1 fruit fly cellular context compared by ENCODE assay signal in genomic region chr3R:29617197-29617596, dm6.
TF ChIP-seq lines count a peak whose summit lies in the region.

No protein-coding gene starts in this region.

TF ChIP-seq in whole organism, embryonic, 481 proteins besides CTCF, POLR2A, EP300 and RAD21 (continued from another document):
- no peak for TF ChIP-seq CG4404 (GFP tag; IDR thresholded peaks at IDR 0.05; lab: Robert Waterston, UW)
- no peak for TF ChIP-seq Blimp-1 (GFP tag; optimal IDR thresholded peaks at IDR 0.05; lab: Kevin White, UChicago)
- no peak for TF ChIP-seq CG7928 (GFP tag; optimal IDR thresholded peaks at IDR 0.05; lab: Kevin White, UChicago)
- TF ChIP-seq Trl (optimal IDR thresholded peaks at IDR 0.05; lab: Kevin White, UChicago): no peak
- TF ChIP-seq Trl (GFP tag; optimal IDR thresholded peaks at IDR 0.05; lab: Kevin White, UChicago): no peak
- TF ChIP-seq ERR (GFP tag; optimal IDR thresholded peaks at IDR 0.05; lab: Kevin White, UChicago): no peak
- no peak for TF ChIP-seq CG11085 (GFP tag; IDR thresholded peaks at IDR 0.05; lab: Robert Waterston, UW)
- TF ChIP-seq prd (optimal IDR thresholded peaks at IDR 0.05; lab: Kevin White, UChicago): no peak
- peak; percentile 40; the same call in 1 of the 3 replicates for TF ChIP-seq prd (GFP tag; IDR thresholded peaks at IDR 0.05; lab: Robert Waterston, UW)
- no peak for TF ChIP-seq CG8089 (GFP tag; optimal IDR thresholded peaks at IDR 0.05; lab: Kevin White, UChicago)
- peak; percentile 20 for TF ChIP-seq tap (tag; optimal IDR thresholded peaks at IDR 0.05; lab: Kevin White, UChicago)
- TF ChIP-seq CG18011 (GFP tag; optimal IDR thresholded peaks at IDR 0.05; lab: Kevin White, UChicago): no peak
- no peak for TF ChIP-seq CG3838 (GFP tag; optimal IDR thresholded peaks at IDR 0.05; lab: Kevin White, UChicago)
- no peak for TF ChIP-seq maf-S (GFP tag; optimal IDR thresholded peaks at IDR 0.05; lab: Kevin White, UChicago)
- no peak for TF ChIP-seq dimm (GFP tag; IDR thresholded peaks at IDR 0.05; lab: Robert Waterston, UW)
- TF ChIP-seq Dll (GFP tag; IDR thresholded peaks at IDR 0.05; lab: Robert Waterston, UW; ENCODE audit: partially characterized antibody): no peak
- no peak for TF ChIP-seq CG30431 (GFP tag; optimal IDR thresholded peaks at IDR 0.05; lab: Kevin White, UChicago)
- no peak for TF ChIP-seq dan (GFP tag; IDR thresholded peaks at IDR 0.05; lab: Robert Waterston, UW)
- no peak for TF ChIP-seq inv (GFP tag; IDR thresholded peaks at IDR 0.05; lab: Robert Waterston, UW; ENCODE audit: partially characterized antibody)
- peak; percentile 46; the same call in 1 of the 2 replicates for TF ChIP-seq ranshi (GFP tag; IDR thresholded peaks at IDR 0.05; lab: Robert Waterston, UW)
- TF ChIP-seq unc-4 (GFP tag; IDR thresholded peaks at IDR 0.05; lab: Robert Waterston, UW; ENCODE audit: partially characterized antibody): no peak
- no peak for TF ChIP-seq B-H2 (GFP tag; optimal IDR thresholded peaks at IDR 0.05; lab: Kevin White, UChicago)
- TF ChIP-seq Aef1 (GFP tag; IDR thresholded peaks at IDR 0.05; lab: Robert Waterston, UW): no peak
- no peak for TF ChIP-seq zen2 (GFP tag; IDR thresholded peaks at IDR 0.05; lab: Robert Waterston, UW; ENCODE audit: partially characterized antibody)
- TF ChIP-seq Rfx (GFP tag; IDR thresholded peaks at IDR 0.05; lab: Robert Waterston, UW): no peak
- TF ChIP-seq luna (GFP tag; optimal IDR thresholded peaks at IDR 0.05; lab: Kevin White, UChicago): no peak
- no peak for TF ChIP-seq HmgZ (tag; optimal IDR thresholded peaks at IDR 0.05; lab: Kevin White, UChicago)
- no peak for TF ChIP-seq so (GFP tag; IDR thresholded peaks at IDR 0.05; lab: Robert Waterston, UW)
- no peak for TF ChIP-seq CG9817 (tag; optimal IDR thresholded peaks at IDR 0.05; lab: Kevin White, UChicago)
- TF ChIP-seq CG2678 (tag; optimal IDR thresholded peaks at IDR 0.05; lab: Kevin White, UChicago): peak; percentile 57
- TF ChIP-seq ftz-f1 (GFP tag; optimal IDR thresholded peaks at IDR 0.05; lab: Kevin White, UChicago): no peak
- no peak for TF ChIP-seq dpn (GFP tag; optimal IDR thresholded peaks at IDR 0.05; lab: Kevin White, UChicago)
- no peak for TF ChIP-seq gro (GFP tag; optimal IDR thresholded peaks at IDR 0.05; lab: Kevin White, UChicago)
- TF ChIP-seq fd96Cb (tag; optimal IDR thresholded peaks at IDR 0.05; lab: Kevin White, UChicago): no peak
- no peak for TF ChIP-seq pros (GFP tag; optimal IDR thresholded peaks at IDR 0.05; lab: Kevin White, UChicago)
- no peak for TF ChIP-seq nmo (GFP tag; optimal IDR thresholded peaks at IDR 0.05; lab: Kevin White, UChicago)
- TF ChIP-seq mirr (GFP tag; optimal IDR thresholded peaks at IDR 0.05; lab: Kevin White, UChicago): no peak
